Worm (Caenorhabditis elegans) whole organism, L4 larva: ENCODE measurements around the gene Y47D3A.13.

ENCODE experiments used
- D1046.2 ChIP-seq: fragments of 200-800 bp; sonication (Bioruptor generic); IDR thresholded peaks from 2 replicates; pipeline ENCODE4 v1.3.6; 2022; ENCODE audit warnings: missing genetic modification characterization, missing compliant biosample characterization
- F26F4.8 ChIP-seq: fragments of 200-800 bp; sonication (Bioruptor generic); conservative IDR thresholded peaks from 2 replicates; pipeline ENCODE4 v1.3.6; 2022; ENCODE audit warnings: missing genetic modification characterization, missing compliant biosample characterization
- F37D6.2 ChIP-seq: sonication (generic microtip); optimal IDR thresholded peaks from 2 replicates; lab custom pipeline; 2016; ENCODE audit warnings: mild to moderate bottlenecking, missing genetic modification characterization, missing compliant biosample characterization
- F44E2.7 ChIP-seq: fragments of 200-800 bp; sonication (Bioruptor generic); IDR thresholded peaks from 2 replicates; pipeline ENCODE4 v2.1.2; 2022; ENCODE audit warnings: missing genetic modification characterization, missing compliant biosample characterization
- F49E8.2 ChIP-seq: sonication (generic microtip); optimal IDR thresholded peaks from 2 replicates; lab custom pipeline; 2016; ENCODE audit warnings: missing compliant biosample characterization, mild to moderate bottlenecking, missing genetic modification characterization, borderline replicate concordance
- T20F7.1 ChIP-seq: fragments of 200-800 bp; sonication (Bioruptor generic); optimal IDR thresholded peaks from 2 replicates; lab custom pipeline; 2018; ENCODE audit warnings: mild to moderate bottlenecking, missing genetic modification characterization, missing compliant biosample characterization
- Y105C5A.15 ChIP-seq: fragments of 200-800 bp; sonication (Bioruptor generic); IDR thresholded peaks from 2 replicates; pipeline ENCODE4 v1.3.6; 2022; ENCODE audit warnings: missing genetic modification characterization, missing compliant biosample characterization
- Y48G9A.11 ChIP-seq: fragments of 200-800 bp; sonication (Bioruptor generic); IDR thresholded peaks from 2 replicates; pipeline ENCODE4 v1.3.6; 2022; ENCODE audit warnings: missing genetic modification reagents, missing genetic modification characterization, missing compliant biosample characterization
- Y75B8A.6 ChIP-seq: fragments of 200-800 bp; sonication (Bioruptor generic); IDR thresholded peaks from 2 replicates; pipeline ENCODE4 v1.3.6; 2022; ENCODE audit warnings: missing genetic modification reagents, missing genetic modification characterization, missing compliant biosample characterization
- ZK337.2 ChIP-seq: fragments of 200-800 bp; sonication (Bioruptor generic); IDR thresholded peaks from 2 replicates; pipeline ENCODE4 v1.3.6; 2022; ENCODE audit warnings: missing genetic modification reagents, missing genetic modification characterization, missing compliant biosample characterization
- aha-1 ChIP-seq: fragments of 150-350 bp; peaks from one replicate; lab custom pipeline; 2014; ENCODE audit warnings: missing biosample characterization, missing genetic modification characterization
- arid-1 ChIP-seq: fragments of 200-800 bp; sonication (Bioruptor generic); conservative IDR thresholded peaks from 2 replicates; pipeline ENCODE4 v1.3.6; 2022; ENCODE audit warnings: missing genetic modification reagents, missing genetic modification characterization, missing compliant biosample characterization
- ceh-20 ChIP-seq: fragments of 200-800 bp; sonication (Bioruptor generic); IDR thresholded peaks from 2 replicates; pipeline ENCODE4 v1.3.6; 2022; ENCODE audit warnings: missing genetic modification reagents, missing genetic modification characterization, missing compliant biosample characterization
- ceh-28 ChIP-seq: fragments of 150-350 bp; optimal IDR thresholded peaks from 2 replicates; lab custom pipeline; 2014; ENCODE audit warnings: missing biosample characterization, missing genetic modification reagents, missing genetic modification characterization
- ceh-44 ChIP-seq: fragments of 200-800 bp; sonication (Bioruptor generic); IDR thresholded peaks from 2 replicates; pipeline ENCODE4 v1.3.6; 2022; ENCODE audit warnings: missing genetic modification reagents, missing genetic modification characterization, missing compliant biosample characterization
- ceh-62 ChIP-seq: sonication (generic microtip); optimal IDR thresholded peaks from 2 replicates; lab custom pipeline; 2017; ENCODE audit warnings: missing biosample characterization, missing genetic modification characterization
- cey-2 ChIP-seq: sonication (generic microtip); optimal IDR thresholded peaks from 3 replicates; lab custom pipeline; 2017; ENCODE audit warnings: missing genetic modification characterization, mild to moderate bottlenecking, missing compliant biosample characterization, antibody characterized with exemption, borderline replicate concordance; ENCODE audit not compliant: insufficient read depth
- daf-12 ChIP-seq: fragments of 150-350 bp; optimal IDR thresholded peaks from 2 replicates; lab custom pipeline; 2014; ENCODE audit warnings: missing biosample characterization, missing genetic modification reagents, missing genetic modification characterization
- daf-16 ChIP-seq, 3 experiments: sonication (generic microtip); optimal IDR thresholded peaks; 2 replicates each; lab custom pipeline; 2016 to 2017; ENCODE audit warnings: missing genetic modification characterization in 3 of 3, missing genetic modification reagents in 3 of 3, mild to moderate bottlenecking in 2 of 3, missing compliant biosample characterization in 2 of 3, missing biosample characterization in 1 of 3, moderate library complexity in 1 of 3
- dmd-6 ChIP-seq: fragments of 200-800 bp; sonication (Bioruptor generic); IDR thresholded peaks from 2 replicates; pipeline ENCODE4 v1.3.6; 2022; ENCODE audit warnings: missing genetic modification reagents, missing genetic modification characterization, missing compliant biosample characterization
- dmd-8 ChIP-seq: fragments of 200-800 bp; sonication (Bioruptor generic); IDR thresholded peaks from 2 replicates; pipeline ENCODE4 v1.3.6; 2022; ENCODE audit warnings: missing genetic modification characterization, missing compliant biosample characterization
- dmd-9 ChIP-seq: fragments of 200-800 bp; sonication (Bioruptor generic); IDR thresholded peaks from 2 replicates; pipeline ENCODE4 v1.3.6; 2022; ENCODE audit warnings: missing genetic modification reagents, missing genetic modification characterization, missing compliant biosample characterization
- duxl-1 ChIP-seq: sonication (generic microtip); optimal IDR thresholded peaks from 2 replicates; lab custom pipeline; 2016; ENCODE audit warnings: mild to moderate bottlenecking, missing genetic modification characterization, moderate library complexity, missing compliant biosample characterization; ENCODE audit not compliant: poor library complexity
- dve-1 ChIP-seq: sonication (generic microtip); optimal IDR thresholded peaks from 2 replicates; lab custom pipeline; 2017; ENCODE audit warnings: antibody characterized with exemption, mild to moderate bottlenecking, missing genetic modification characterization, missing compliant biosample characterization; ENCODE audit not compliant: insufficient read depth
- hmg-1.1 ChIP-seq: fragments of 200-800 bp; sonication (Bioruptor generic); IDR thresholded peaks from 2 replicates; pipeline ENCODE4 v1.3.6; 2022; ENCODE audit warnings: missing genetic modification reagents, missing genetic modification characterization, missing compliant biosample characterization
- jun-1 ChIP-seq: fragments of 150-350 bp; optimal IDR thresholded peaks from 2 replicates; lab custom pipeline; 2014; ENCODE audit warnings: missing biosample characterization, missing genetic modification reagents, missing genetic modification characterization
- lin-15B ChIP-seq: fragments of 150-350 bp; sonication (generic microtip); optimal IDR thresholded peaks from 3 replicates; lab custom pipeline; 2014; ENCODE audit warnings: missing biosample characterization, missing genetic modification characterization
- lin-29 ChIP-seq: fragments of 200-800 bp; sonication (Bioruptor generic); IDR thresholded peaks from 2 replicates; pipeline ENCODE4 v1.3.6; 2022; ENCODE audit warnings: missing genetic modification reagents, missing genetic modification characterization, missing compliant biosample characterization
- madf-5 ChIP-seq, 2 experiments: fragments of 200-800 bp; sonication (Bioruptor generic); IDR thresholded peaks; 2 replicates each; pipeline ENCODE4 v1.3.6; 2022; ENCODE audit warnings: missing compliant biosample characterization in 2 of 2, missing genetic modification characterization in 2 of 2
- madf-9 ChIP-seq: fragments of 200-800 bp; sonication (Bioruptor generic); conservative IDR thresholded peaks from 2 replicates; pipeline ENCODE4 v1.3.6; 2022; ENCODE audit warnings: missing genetic modification reagents, missing genetic modification characterization, missing compliant biosample characterization
- mdt-29 ChIP-seq: fragments of 200-800 bp; sonication (Bioruptor generic); IDR thresholded peaks from 2 replicates; pipeline ENCODE4 v1.3.6; 2022; ENCODE audit warnings: missing genetic modification reagents, missing genetic modification characterization, missing compliant biosample characterization
- mep-1 ChIP-seq: fragments of 150-350 bp; sonication (generic microtip); optimal IDR thresholded peaks from 3 replicates; lab custom pipeline; 2014; ENCODE audit warnings: missing biosample characterization, missing genetic modification characterization
- mxl-2 ChIP-seq: fragments of 200-800 bp; sonication (Bioruptor generic); conservative IDR thresholded peaks from 2 replicates; pipeline ENCODE4 v1.3.6; 2022; ENCODE audit warnings: missing genetic modification reagents, missing genetic modification characterization, missing compliant biosample characterization
- mxl-3 ChIP-seq: fragments of 200-800 bp; sonication (Bioruptor generic); optimal IDR thresholded peaks from 2 replicates; lab custom pipeline; 2018; ENCODE audit warnings: mild to moderate bottlenecking, missing genetic modification characterization, missing compliant biosample characterization
- nhr-102 ChIP-seq: sonication (generic microtip); optimal IDR thresholded peaks from 2 replicates; lab custom pipeline; 2016; ENCODE audit warnings: mild to moderate bottlenecking, missing genetic modification characterization, moderate library complexity, missing compliant biosample characterization
- nhr-11 ChIP-seq: fragments of 150-350 bp; optimal IDR thresholded peaks from 2 replicates; lab custom pipeline; 2014; ENCODE audit warnings: missing biosample characterization, missing genetic modification characterization
- nhr-42 ChIP-seq: fragments of 200-800 bp; sonication (Bioruptor generic); IDR thresholded peaks from 2 replicates; pipeline ENCODE4 v1.3.6; 2022; ENCODE audit warnings: missing genetic modification characterization, missing compliant biosample characterization
- nhr-76 ChIP-seq: fragments of 150-350 bp; optimal IDR thresholded peaks from 2 replicates; lab custom pipeline; 2014; ENCODE audit warnings: missing biosample characterization, missing genetic modification characterization
- nhr-77 ChIP-seq: fragments of 150-350 bp; optimal IDR thresholded peaks from 2 replicates; lab custom pipeline; 2014; ENCODE audit warnings: missing biosample characterization, missing genetic modification characterization
- pha-4 ChIP-seq, 2 experiments: fragments of 150-350 bp in 1 of 2; fragments of 200-800 bp in 1 of 2; sonication (Bioruptor generic) in 1 of 2; IDR thresholded peaks in 1 of 2; optimal IDR thresholded peaks in 1 of 2; 2 replicates each; pipeline versions ENCODE4 v1.3.6 to Lab custom; 2014 to 2022; ENCODE audit warnings: missing genetic modification characterization in 2 of 2, missing genetic modification reagents in 2 of 2, missing biosample characterization in 1 of 2, missing compliant biosample characterization in 1 of 2
- rbr-2 ChIP-seq: sonication (generic microtip); optimal IDR thresholded peaks from 2 replicates; lab custom pipeline; 2016; ENCODE audit warnings: missing genotype, missing genetic modification characterization, missing compliant biosample characterization
- set-16 ChIP-seq: fragments of 200-800 bp; sonication (Bioruptor generic); IDR thresholded peaks from 2 replicates; pipeline ENCODE4 v1.3.6; 2022; ENCODE audit warnings: missing genetic modification reagents, missing genetic modification characterization, missing compliant biosample characterization
- skn-1 ChIP-seq: fragments of 150-350 bp; optimal IDR thresholded peaks from 2 replicates; lab custom pipeline; 2014; ENCODE audit warnings: missing biosample characterization, missing genetic modification characterization
- spr-1 ChIP-seq: sonication (generic microtip); optimal IDR thresholded peaks from 2 replicates; lab custom pipeline; 2016; ENCODE audit warnings: mild to moderate bottlenecking, missing genetic modification characterization, missing compliant biosample characterization
- tag-97 ChIP-seq: fragments of 200-800 bp; sonication (Bioruptor generic); IDR thresholded peaks from 2 replicates; pipeline ENCODE4 v1.3.6; 2022; ENCODE audit warnings: missing genetic modification characterization, missing compliant biosample characterization
- vab-7 ChIP-seq: fragments of 200-800 bp; sonication (Bioruptor generic); IDR thresholded peaks from 2 replicates; pipeline ENCODE4 v1.3.6; 2022; ENCODE audit warnings: missing genetic modification reagents, missing genetic modification characterization, missing compliant biosample characterization
- zfp-2 ChIP-seq: sonication (generic microtip); optimal IDR thresholded peaks from 2 replicates; lab custom pipeline; 2016; ENCODE audit warnings: mild to moderate bottlenecking, missing genetic modification characterization, missing compliant biosample characterization
- zfp-3 ChIP-seq: fragments of 200-800 bp; sonication (Bioruptor generic); conservative IDR thresholded peaks from 2 replicates; pipeline ENCODE4 v1.3.6; 2022; ENCODE audit warnings: missing genetic modification reagents, missing genetic modification characterization, missing compliant biosample characterization
- zip-11 ChIP-seq: fragments of 200-800 bp; sonication (Bioruptor generic); IDR thresholded peaks from 2 replicates; pipeline ENCODE4 v1.3.6; 2022; ENCODE audit warnings: missing genetic modification characterization, missing compliant biosample characterization
- ztf-11 ChIP-seq: fragments of 150-350 bp; optimal IDR thresholded peaks from 2 replicates; lab custom pipeline; 2014; ENCODE audit warnings: missing biosample characterization, missing genetic modification characterization
- ztf-7 ChIP-seq: fragments of 150-350 bp; optimal IDR thresholded peaks from 2 replicates; lab custom pipeline; 2014; ENCODE audit warnings: missing biosample characterization, missing genetic modification characterization

Y47D3A.13 gene

DNA sequence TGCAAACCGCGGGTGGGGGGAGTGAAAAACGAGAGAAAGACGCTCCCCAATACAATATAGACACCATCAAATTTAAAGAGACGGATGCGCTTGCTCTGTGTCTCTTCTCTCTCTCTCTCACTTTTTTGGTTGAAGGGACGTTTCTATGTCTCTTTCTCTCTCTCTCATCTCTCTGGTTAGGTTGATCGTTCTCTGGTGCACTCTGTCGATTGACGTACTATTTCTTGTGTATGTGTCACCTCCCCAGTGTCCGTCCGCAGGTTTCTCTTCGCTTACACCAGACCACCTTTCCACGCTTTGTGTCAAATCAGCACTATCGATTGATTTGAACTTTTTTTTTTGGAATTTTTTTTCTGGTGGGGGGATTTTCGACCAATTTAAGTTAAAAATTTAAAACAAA lies 19.5 kb upstream of the Y47D3A.13 start (continued):
- TF ChIP-seq mxl-2 (GFP tag; lab: Robert Waterston, UW) (no peak), nhr-77 (tag; lab: Kevin White, UChicago) (peak; percentile 59), dmd-6 (peak; percentile 82), spr-1 (tag; lab: Kevin White, UChicago) (peak; percentile 57), daf-12 (no peak), mxl-3 (GFP tag; lab: Kevin White, UChicago) (peak; percentile 57), tag-97 (GFP tag; lab: Robert Waterston, UW) (no peak), arid-1 (GFP tag; lab: Robert Waterston, UW) (0 out of 2 replicates have a peak, but pooled peaks have one; percentile 14), nhr-76 (tag; lab: Kevin White, UChicago) (no peak), rbr-2 (tag; lab: Kevin White, UChicago) (peak; percentile 46), dmd-9 (GFP tag; lab: Robert Waterston, UW) (no peak), Y75B8A.6 (GFP tag; lab: Robert Waterston, UW) (no peak), duxl-1 (tag; lab: Kevin White, UChicago) (no peak), zfp-2 (tag; lab: Kevin White, UChicago) (no peak), dve-1 (tag; lab: Kevin White, UChicago) (peak; percentile 94), T20F7.1 (GFP tag; lab: Kevin White, UChicago) (no peak), F49E8.2 (no peak), skn-1 (no peak), madf-5 (GFP tag; IDR thresholded peaks at IDR 0.05; lab: Robert Waterston, UW) (no peak), ceh-62 (tag; lab: Kevin White, UChicago) (no peak), mep-1 (tag; lab: Kevin White, UChicago) (peak; percentile 91), ztf-11 (tag; lab: Kevin White, UChicago) (no peak), nhr-11 (tag; lab: Kevin White, UChicago) (peak; percentile 14), F44E2.7 (GFP tag; lab: Robert Waterston, UW) (no peak), ztf-7 (tag; lab: Kevin White, UChicago) (peak; percentile 6), madf-9 (no peak), lin-29 (GFP tag; lab: Robert Waterston, UW) (no peak), nhr-102 (tag; lab: Kevin White, UChicago) (no peak), aha-1 (peak; percentile 16), cey-2 (tag; lab: Kevin White, UChicago) (no peak), dmd-8 (GFP tag; lab: Robert Waterston, UW) (no peak), ceh-44 (no peak), pha-4 (GFP tag; IDR thresholded peaks at IDR 0.05; lab: Robert Waterston, UW) (no peak; the same call in 1 of the 2 replicates), pha-4 (tag; optimal IDR thresholded peaks at IDR 0.05; lab: Kevin White, UChicago) (no peak), jun-1 (tag; lab: Kevin White, UChicago) (no peak), lin-15B (tag; lab: Kevin White, UChicago) (no peak), zfp-3 (GFP tag; lab: Robert Waterston, UW) (no peak), vab-7 (no peak), hmg-1.1 (GFP tag; lab: Robert Waterston, UW) (peak; percentile 69), nhr-42 (GFP tag; lab: Robert Waterston, UW) (no peak), Y105C5A.15 (no peak), ZK337.2 (GFP tag; lab: Robert Waterston, UW) (no peak), daf-16 (GFP tag; optimal IDR thresholded peaks at IDR 0.05; lab: Kevin White, UChicago) (no peak), daf-16 (tag; optimal IDR thresholded peaks at IDR 0.05; lab: Kevin White, UChicago) (peak; percentile 74), Y48G9A.11 (GFP tag; lab: Robert Waterston, UW) (no peak), mdt-29 (GFP tag; lab: Robert Waterston, UW) (no peak), F26F4.8 (GFP tag; lab: Robert Waterston, UW) (no peak), F37D6.2 (tag; lab: Kevin White, UChicago) (no peak), zip-11 (GFP tag; lab: Robert Waterston, UW) (no peak), ceh-28 (peak; percentile 69), set-16 (GFP tag; lab: Robert Waterston, UW) (no peak), D1046.2 (GFP tag; lab: Robert Waterston, UW) (no peak), ceh-20 (GFP tag; lab: Robert Waterston, UW) (peak; percentile 68; the same call in 1 of the 2 replicates)
